Worm (Caenorhabditis elegans) whole organism, late embryonic: ENCODE measurements around the gene F47C12.8.

ENCODE experiments used
- C38D4.7 ChIP-seq: fragments of 200-800 bp; sonication (Bioruptor generic); optimal IDR thresholded peaks from 2 replicates; lab custom pipeline; 2018; ENCODE audit warnings: mild to moderate bottlenecking, missing genetic modification characterization, moderate library complexity, missing compliant biosample characterization
- K02D7.2 ChIP-seq: sonication (generic microtip); optimal IDR thresholded peaks from 2 replicates; lab custom pipeline; 2017; ENCODE audit warnings: mild to moderate bottlenecking, missing genetic modification characterization, missing compliant biosample characterization
- ceh-14 ChIP-seq: sonication (generic microtip); optimal IDR thresholded peaks from 2 replicates; lab custom pipeline; 2016; ENCODE audit warnings: missing genotype, missing genetic modification characterization, missing compliant biosample characterization
- ceh-18 ChIP-seq: sonication (generic microtip); optimal IDR thresholded peaks from 2 replicates; lab custom pipeline; 2016; ENCODE audit warnings: missing genetic modification characterization, missing compliant biosample characterization
- ceh-2 ChIP-seq: sonication (generic microtip); optimal IDR thresholded peaks from 2 replicates; lab custom pipeline; 2016; ENCODE audit warnings: missing genotype, missing genetic modification characterization, missing compliant biosample characterization
- ceh-45 ChIP-seq: fragments of 200-800 bp; sonication (Bioruptor generic); IDR thresholded peaks from 2 replicates; pipeline ENCODE4 v1.3.6; 2022; ENCODE audit warnings: missing genetic modification reagents, missing genetic modification characterization, missing compliant biosample characterization
- elt-4 ChIP-seq: sonication (generic microtip); optimal IDR thresholded peaks from 2 replicates; lab custom pipeline; 2016; ENCODE audit warnings: missing genetic modification characterization, missing compliant biosample characterization
- ets-4 ChIP-seq: sonication (generic microtip); optimal IDR thresholded peaks from 2 replicates; lab custom pipeline; 2016; ENCODE audit warnings: missing genetic modification characterization, missing compliant biosample characterization
- hlh-15 ChIP-seq: sonication (generic microtip); optimal IDR thresholded peaks from 2 replicates; lab custom pipeline; 2016; ENCODE audit warnings: missing genetic modification characterization, missing compliant biosample characterization
- hlh-6 ChIP-seq: sonication (generic microtip); optimal IDR thresholded peaks from 2 replicates; lab custom pipeline; 2016; ENCODE audit warnings: missing genotype, missing genetic modification characterization, missing compliant biosample characterization
- hlh-8 ChIP-seq: sonication (generic microtip); optimal IDR thresholded peaks from 2 replicates; lab custom pipeline; 2016; ENCODE audit warnings: missing genotype, missing genetic modification characterization, missing compliant biosample characterization
- lim-6 ChIP-seq: sonication (generic microtip); optimal IDR thresholded peaks from 2 replicates; lab custom pipeline; 2016; ENCODE audit warnings: missing genetic modification characterization, missing compliant biosample characterization
- lin-11 ChIP-seq: fragments of 200-800 bp; sonication (Bioruptor generic); optimal IDR thresholded peaks from 2 replicates; lab custom pipeline; 2018; ENCODE audit warnings: mild to moderate bottlenecking, missing genetic modification characterization, missing compliant biosample characterization
- mec-3 ChIP-seq: sonication (generic microtip); optimal IDR thresholded peaks from 2 replicates; lab custom pipeline; 2016; ENCODE audit warnings: borderline replicate concordance, missing genetic modification characterization, missing compliant biosample characterization
- pros-1 ChIP-seq: fragments of 150-350 bp; optimal IDR thresholded peaks from 2 replicates; lab custom pipeline; 2014; ENCODE audit warnings: missing biosample characterization, missing genetic modification reagents, missing genetic modification characterization
- ref-2 ChIP-seq: sonication (generic microtip); optimal IDR thresholded peaks from 2 replicates; lab custom pipeline; 2016; ENCODE audit warnings: missing genetic modification characterization, missing compliant biosample characterization
- sox-2 ChIP-seq: fragments of 200-800 bp; sonication (Bioruptor generic); IDR thresholded peaks from 2 replicates; pipeline ENCODE4 v1.3.6; 2022; ENCODE audit warnings: missing genetic modification reagents, missing genetic modification characterization, missing compliant biosample characterization
- tbx-2 ChIP-seq: sonication (generic microtip); optimal IDR thresholded peaks from 2 replicates; lab custom pipeline; 2016; ENCODE audit warnings: missing genetic modification characterization, missing compliant biosample characterization
- unc-42 ChIP-seq: sonication (generic microtip); optimal IDR thresholded peaks from 2 replicates; lab custom pipeline; 2016; ENCODE audit warnings: missing genotype, missing genetic modification characterization, missing compliant biosample characterization

Gene F47C12.8

DNA sequence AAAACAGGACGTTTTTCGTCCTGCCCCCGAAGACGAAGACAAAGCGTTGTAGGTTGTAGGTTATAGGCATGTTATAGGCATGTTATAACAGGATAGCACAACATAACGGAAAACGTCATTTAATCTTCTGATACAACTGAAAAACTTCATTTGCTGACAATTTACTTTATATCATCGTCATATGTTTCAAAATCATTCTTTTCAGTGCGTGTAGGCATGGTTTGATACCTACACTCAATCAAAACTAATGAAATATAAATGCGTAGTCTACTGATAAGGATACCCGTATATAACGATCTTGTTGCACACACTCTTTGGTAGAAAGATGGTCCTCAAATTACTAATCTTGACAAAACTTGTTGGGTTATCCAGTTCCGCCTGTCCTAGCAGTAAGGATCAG lies 41.7 kb downstream of the F47C12.8 start, which contains the start of gene clec-74:
Gene clec-74, plus strand, starts transcription at position 301 of the 400 bp plus-strand sequence.
- TF ChIP-seq mec-3 (tag; lab: Kevin White, UChicago) = no peak
- TF ChIP-seq elt-4 (tag; lab: Kevin White, UChicago) = no peak
- no peak for TF ChIP-seq tbx-2 (tag; lab: Kevin White, UChicago)
- TF ChIP-seq, all 69 proteins: peak for 0

DNA sequence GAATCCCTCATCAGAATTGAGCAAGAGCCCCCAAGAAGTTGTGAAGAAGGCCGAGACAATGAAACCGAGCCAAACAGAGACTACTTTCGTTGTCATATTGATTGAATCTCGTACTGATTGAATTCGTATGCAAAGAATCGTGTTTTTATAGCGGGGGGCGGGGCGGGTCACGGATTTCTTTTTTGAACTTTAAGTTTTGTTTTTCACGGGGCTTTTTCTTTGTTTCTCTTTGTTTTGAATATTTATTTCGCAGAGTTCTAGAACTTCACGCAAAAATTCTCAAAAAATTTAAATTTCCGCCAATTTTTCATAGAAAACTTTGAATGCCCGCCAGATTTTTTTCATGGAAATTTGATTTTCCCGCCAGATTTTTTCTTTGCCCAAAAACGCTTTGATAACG lies 42.3 kb downstream of the F47C12.8 start, which contains the start of gene clec-73:
Gene clec-73, minus strand, starts transcription at position 101 of the 400 bp plus-strand sequence.
- TF ChIP-seq ceh-18 (tag; lab: Kevin White, UChicago) (no peak), ceh-2 (no peak), ceh-45 (GFP tag; lab: Robert Waterston, UW) (no peak), ceh-14 (tag; lab: Kevin White, UChicago) (no peak), ref-2 (tag; lab: Kevin White, UChicago) (no peak), hlh-15 (tag; lab: Kevin White, UChicago) (no peak), pros-1 (tag; lab: Kevin White, UChicago) (no peak), K02D7.2 (tag; lab: Kevin White, UChicago) (no peak), lin-11 (tag; lab: Kevin White, UChicago) (no peak), unc-42 (tag; lab: Kevin White, UChicago) (no peak), tbx-2 (tag; lab: Kevin White, UChicago) (no peak), mec-3 (tag; lab: Kevin White, UChicago) (no peak), hlh-6 (tag; lab: Kevin White, UChicago) (no peak), lim-6 (tag; lab: Kevin White, UChicago) (no peak), hlh-8 (no peak), sox-2 (GFP tag; lab: Robert Waterston, UW) (no peak), ets-4 (tag; lab: Kevin White, UChicago) (no peak), C38D4.7 (GFP tag; lab: Kevin White, UChicago) (no peak)
